Fruit fly (Drosophila melanogaster): ENCODE measurements around the gene ImpL2.
A peak's percentile ranks its signal among the peaks of the same experiment; 100 is the strongest.

Gene ImpL2

dm6 chr3L:4254301-4254834 is 18.4 kb upstream of the ImpL2 start, which contains the start of the genes ago and CG1265 (continued):
- peak; percentile 11 for TF ChIP-seq twi (tag; optimal IDR thresholded peaks at IDR 0.05)
- no peak for TF ChIP-seq ems (GFP tag; optimal IDR thresholded peaks at IDR 0.05)
- no peak for TF ChIP-seq zf30C (GFP tag; optimal IDR thresholded peaks at IDR 0.05)
- no peak for TF ChIP-seq eyg (GFP tag; optimal IDR thresholded peaks at IDR 0.05)
- TF ChIP-seq Myb (GFP tag; optimal IDR thresholded peaks at IDR 0.05) = no peak
- no peak for TF ChIP-seq pan (optimal IDR thresholded peaks at IDR 0.05)
- TF ChIP-seq pan (GFP tag; optimal IDR thresholded peaks at IDR 0.05 in 1 of 2, IDR thresholded peaks at IDR 0.05 in 1 of 2) = peak in 1 of 2 experiments; percentile 39
- peak; percentile 40 for TF ChIP-seq CG3281 (GFP tag; optimal IDR thresholded peaks at IDR 0.05)
- TF ChIP-seq CG11723 (GFP tag; optimal IDR thresholded peaks at IDR 0.05) = no peak
- TF ChIP-seq crp (GFP tag; optimal IDR thresholded peaks at IDR 0.05) = no peak
- TF ChIP-seq CG3995 (GFP tag; optimal IDR thresholded peaks at IDR 0.05) = peak; percentile 92
- no peak for TF ChIP-seq Poxn (GFP tag; IDR thresholded peaks at IDR 0.05)
- TF ChIP-seq CG8089 (GFP tag; optimal IDR thresholded peaks at IDR 0.05) = no peak
- TF ChIP-seq Hand (GFP tag; optimal IDR thresholded peaks at IDR 0.05) = no peak
- no peak for TF ChIP-seq CG10462 (GFP tag; optimal IDR thresholded peaks at IDR 0.05)
- TF ChIP-seq Sox102F (GFP tag; optimal IDR thresholded peaks at IDR 0.05) = peak; percentile 34
- peak; percentile 49 for TF ChIP-seq CG15696 (tag; optimal IDR thresholded peaks at IDR 0.05)
- no peak for TF ChIP-seq CG12071 (GFP tag; optimal IDR thresholded peaks at IDR 0.05)
- no peak for TF ChIP-seq CG4404 (GFP tag; IDR thresholded peaks at IDR 0.05)
- TF ChIP-seq CG15601 (tag; optimal IDR thresholded peaks at IDR 0.05) = peak; percentile 46
- TF ChIP-seq D19A (tag; optimal IDR thresholded peaks at IDR 0.05) = peak; percentile 62
- TF ChIP-seq maf-S (GFP tag; optimal IDR thresholded peaks at IDR 0.05) = no peak
- peak; percentile 31; the same call in 1 of the 2 replicates for TF ChIP-seq E2f1 (GFP tag; IDR thresholded peaks at IDR 0.05)
- no peak for TF ChIP-seq Dip2 (GFP tag; IDR thresholded peaks at IDR 0.05)
- TF ChIP-seq CG10959 (GFP tag; IDR thresholded peaks at IDR 0.05) = no peak
- TF ChIP-seq sug (tag; optimal IDR thresholded peaks at IDR 0.05) = peak; percentile 43
- TF ChIP-seq Jarid2 (GFP tag; optimal IDR thresholded peaks at IDR 0.05) = no peak
- no peak for TF ChIP-seq Atf6 (GFP tag; IDR thresholded peaks at IDR 0.05)
- TF ChIP-seq CG1647 (GFP tag; optimal IDR thresholded peaks at IDR 0.05) = no peak
- no peak for TF ChIP-seq CG3407 (GFP tag; optimal IDR thresholded peaks at IDR 0.05)
- TF ChIP-seq CG11398 (GFP tag; optimal IDR thresholded peaks at IDR 0.05) = no peak
- peak; percentile 61 for TF ChIP-seq CG9817 (tag; optimal IDR thresholded peaks at IDR 0.05)
- TF ChIP-seq Rfx (GFP tag; IDR thresholded peaks at IDR 0.05) = peak; percentile 68
- peak; percentile 46 for TF ChIP-seq CG7372 (GFP tag; IDR thresholded peaks at IDR 0.05)
- no peak for TF ChIP-seq prd (optimal IDR thresholded peaks at IDR 0.05)
- TF ChIP-seq prd (GFP tag; IDR thresholded peaks at IDR 0.05) = peak; percentile 42; the same call in 1 of the 3 replicates
- TF ChIP-seq B-H2 (GFP tag; optimal IDR thresholded peaks at IDR 0.05) = peak; percentile 49
- no peak for TF ChIP-seq CG32767 (GFP tag; IDR thresholded peaks at IDR 0.05)
- TF ChIP-seq HLHmδ (GFP tag; optimal IDR thresholded peaks at IDR 0.05) = peak; percentile 50
- TF ChIP-seq CG17328 (GFP tag; IDR thresholded peaks at IDR 0.05) = no peak; the same call in 1 of the 2 replicates
- TF ChIP-seq zen2 (GFP tag; IDR thresholded peaks at IDR 0.05; ENCODE audit: partially characterized antibody) = no peak
- TF ChIP-seq sr (GFP tag; IDR thresholded peaks at IDR 0.05) = no peak
- TF ChIP-seq exex (tag; optimal IDR thresholded peaks at IDR 0.05) = no peak
- TF ChIP-seq HmgD (GFP tag; optimal IDR thresholded peaks at IDR 0.05) = no peak
- TF ChIP-seq CG6272 (GFP tag; IDR thresholded peaks at IDR 0.05) = no peak; the same call in 1 of the 2 replicates
- peak in 1 of 2 experiments; percentile 30 for TF ChIP-seq insv (GFP tag; optimal IDR thresholded peaks at IDR 0.05)
- no peak for TF ChIP-seq gsb (GFP tag; IDR thresholded peaks at IDR 0.05)
- TF ChIP-seq Eip74EF (GFP tag; optimal IDR thresholded peaks at IDR 0.05) = no peak
- TF ChIP-seq Med (GFP tag) = peak; percentile 74
- TF ChIP-seq Fer1 (GFP tag; optimal IDR thresholded peaks at IDR 0.05) = peak; percentile 28
- no peak for TF ChIP-seq psq (GFP tag; optimal IDR thresholded peaks at IDR 0.05)

Measured in whole organism, embryonic.